Fruit fly (Drosophila melanogaster): ENCODE results near the gene CG14572.

Gene CG14572

DNA sequence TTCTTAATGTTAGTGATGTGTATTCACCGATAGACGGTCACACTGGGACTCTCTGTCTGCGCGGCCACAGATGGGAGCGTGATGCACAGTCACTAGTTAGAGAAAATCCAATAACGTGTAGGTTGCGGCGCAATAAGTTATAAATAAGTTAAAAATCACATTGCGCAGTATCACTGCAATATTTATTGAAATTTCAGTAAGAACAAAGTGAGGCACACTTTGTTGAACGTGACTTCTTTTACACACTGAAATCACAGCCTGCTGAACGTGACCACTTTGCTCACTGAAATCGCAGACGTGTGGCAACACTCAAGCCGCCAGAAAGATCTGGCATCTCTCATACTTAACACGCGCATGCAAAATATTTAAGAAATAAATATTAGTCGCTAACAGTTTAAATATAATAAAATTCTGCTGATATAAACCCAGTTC is 12.7 kb upstream of the CG14572 start, which contains the start of the genes CG11247 and Polr2H (continued):
- TF ChIP-seq her (GFP tag; optimal IDR thresholded peaks at IDR 0.05) (peak; percentile 84), peb (GFP tag; IDR thresholded peaks at IDR 0.05) (peak; percentile 77), Aef1 (GFP tag; IDR thresholded peaks at IDR 0.05) (peak; percentile 95), sr (GFP tag; IDR thresholded peaks at IDR 0.05) (peak; percentile 73; the same call in 2 of the 3 replicates), CG2875 (GFP tag; optimal IDR thresholded peaks at IDR 0.05) (peak; percentile 41), CG4617 (GFP tag; optimal IDR thresholded peaks at IDR 0.05; ENCODE audit: borderline replicate concordance) (peak; percentile 99), Ets97D (GFP tag; optimal IDR thresholded peaks at IDR 0.05) (peak; percentile 88), Blimp-1 (GFP tag; optimal IDR thresholded peaks at IDR 0.05) (peak; percentile 79), cato (GFP tag; optimal IDR thresholded peaks at IDR 0.05; ENCODE audit: borderline replicate concordance) (peak; percentile 92), Hr78 (GFP tag; optimal IDR thresholded peaks at IDR 0.05) (no peak), CG15696 (tag; optimal IDR thresholded peaks at IDR 0.05) (peak; percentile 88), p53 (GFP tag; optimal IDR thresholded peaks at IDR 0.05) (peak; percentile 87), bowl (GFP tag; IDR thresholded peaks at IDR 0.05) (peak; percentile 69; the same call in 1 of the 2 replicates), seq (GFP tag; IDR thresholded peaks at IDR 0.05) (peak; percentile 85), Mes4 (GFP tag; optimal IDR thresholded peaks at IDR 0.05) (peak; percentile 72), Scr (GFP tag; IDR thresholded peaks at IDR 0.05; ENCODE audit: partially characterized antibody) (peak; percentile 84), CG6175 (GFP tag; IDR thresholded peaks at IDR 0.05) (peak; percentile 83), nerfin-2 (GFP tag; IDR thresholded peaks at IDR 0.05; ENCODE audit: partially characterized antibody) (peak; percentile 60), CG5180 (GFP tag; optimal IDR thresholded peaks at IDR 0.05) (peak; percentile 12), YL-1 (GFP tag; optimal IDR thresholded peaks at IDR 0.05) (peak; percentile 81), Optix (GFP tag; IDR thresholded peaks at IDR 0.05) (peak; percentile 94), al (GFP tag; IDR thresholded peaks at IDR 0.05) (peak; percentile 93), CG17385 (GFP tag; optimal IDR thresholded peaks at IDR 0.05) (peak; percentile 49), CG30403 (GFP tag; optimal IDR thresholded peaks at IDR 0.05) (peak; percentile 97), dmrt99B (tag; optimal IDR thresholded peaks at IDR 0.05) (peak; percentile 72), so (GFP tag; IDR thresholded peaks at IDR 0.05) (peak; percentile 85), ci (GFP tag; IDR thresholded peaks at IDR 0.05) (peak; percentile 92), CG17361 (GFP tag; IDR thresholded peaks at IDR 0.05) (peak; percentile 93), CG12299 (tag; optimal IDR thresholded peaks at IDR 0.05) (peak; percentile 76), HLH3B (GFP tag; IDR thresholded peaks at IDR 0.05) (peak; percentile 86), CG7963 (GFP tag; IDR thresholded peaks at IDR 0.05; ENCODE audit: partially characterized antibody) (peak; percentile 25; the same call in 1 of the 3 replicates), bcd (GFP tag; optimal IDR thresholded peaks at IDR 0.05) (peak; percentile 91), H15 (GFP tag; IDR thresholded peaks at IDR 0.05) (peak; percentile 91), Dll (GFP tag; IDR thresholded peaks at IDR 0.05; ENCODE audit: partially characterized antibody) (peak; percentile 87), CG8944 (GFP tag; optimal IDR thresholded peaks at IDR 0.05) (peak; percentile 95), esg (GFP tag; conservative IDR thresholded peaks at IDR 0.05) (peak; percentile 93), CTCF (GFP tag; optimal IDR thresholded peaks at IDR 0.05) (no peak), CG2199 (GFP tag; IDR thresholded peaks at IDR 0.05) (peak; percentile 90), br (optimal IDR thresholded peaks at IDR 0.05) (no peak), shn (GFP tag; optimal IDR thresholded peaks at IDR 0.05) (peak; percentile 96), CG18619 (GFP tag; optimal IDR thresholded peaks at IDR 0.05) (peak; percentile 77), pnt (GFP tag; optimal IDR thresholded peaks at IDR 0.05) (peak; percentile 97), CG12104 (GFP tag; optimal IDR thresholded peaks at IDR 0.05) (peak; percentile 64), CG6254 (GFP tag; optimal IDR thresholded peaks at IDR 0.05) (peak; percentile 49), ranshi (GFP tag; IDR thresholded peaks at IDR 0.05) (peak; percentile 93; the same call in 1 of the 2 replicates), Doc3 (GFP tag; IDR thresholded peaks at IDR 0.05; ENCODE audit: partially characterized antibody) (peak; percentile 71), phol (tag; optimal IDR thresholded peaks at IDR 0.05) (peak; percentile 94), CG17568 (GFP tag; optimal IDR thresholded peaks at IDR 0.05) (no peak), ac (GFP tag; optimal IDR thresholded peaks at IDR 0.05) (no peak), Dbx (GFP tag; IDR thresholded peaks at IDR 0.05) (peak; percentile 93), ind (GFP tag; optimal IDR thresholded peaks at IDR 0.05) (peak; percentile 97)
